Worm (Caenorhabditis elegans) whole organism, L1 larva: ENCODE data around the gene F35C5.1.

ENCODE experiments used
- C16A3.4 ChIP-seq: fragments of 150-350 bp; optimal IDR thresholded peaks from 2 replicates; lab custom pipeline; 2014; ENCODE audit warnings: missing biosample characterization, missing genetic modification characterization
- Y116A8C.19 ChIP-seq: sonication (generic microtip); optimal IDR thresholded peaks from 2 replicates; lab custom pipeline; 2016; ENCODE audit warnings: missing compliant biosample characterization, missing genetic modification characterization, borderline replicate concordance
- blmp-1 ChIP-seq: fragments of 150-350 bp; optimal IDR thresholded peaks from 2 replicates; lab custom pipeline; 2014; ENCODE audit warnings: missing biosample characterization, missing genetic modification characterization
- ceh-82 ChIP-seq, 3 experiments: fragments of 150-350 bp in 1 of 3; sonication (generic microtip) in 2 of 3; optimal IDR thresholded peaks; 2 replicates each; lab custom pipeline; 2014 to 2017; ENCODE audit warnings: missing biosample characterization in 3 of 3, missing genetic modification characterization in 3 of 3
- ceh-90 ChIP-seq: sonication (generic microtip); optimal IDR thresholded peaks from 2 replicates; lab custom pipeline; 2016; ENCODE audit warnings: missing genetic modification characterization, missing compliant biosample characterization
- dpl-1 ChIP-seq, 3 experiments: fragments of 150-350 bp in 2 of 3; sonication (generic microtip) in 1 of 3; optimal IDR thresholded peaks; 2 replicates each; lab custom pipeline; 2014 to 2017; ENCODE audit warnings: missing biosample characterization in 3 of 3, missing genetic modification characterization in 3 of 3, missing genetic modification reagents in 3 of 3
- dsc-1 ChIP-seq: sonication (generic microtip); optimal IDR thresholded peaks from 2 replicates; lab custom pipeline; 2016; ENCODE audit warnings: mild to moderate bottlenecking, missing genetic modification characterization, missing compliant biosample characterization
- efl-1 ChIP-seq, 4 experiments: fragments of 150-350 bp; optimal IDR thresholded peaks in 3 of 4; peaks in 1 of 4; 1 replicate in 1 of 4; 2 replicates in 3 of 4; lab custom pipeline; 2014; ENCODE audit warnings: missing biosample characterization in 2 of 4, missing genetic modification characterization in 2 of 4, missing genetic modification reagents in 2 of 4
- egl-27 ChIP-seq, 2 experiments: fragments of 150-350 bp in 1 of 2; sonication (generic microtip); optimal IDR thresholded peaks; 3 replicates each; lab custom pipeline; 2017 to 2018; ENCODE audit warnings: missing biosample characterization in 2 of 2, missing genetic modification characterization in 2 of 2, missing genetic modification reagents in 2 of 2
- elt-2 ChIP-seq: sonication (generic microtip); optimal IDR thresholded peaks from 2 replicates; lab custom pipeline; 2016; ENCODE audit warnings: missing genetic modification characterization, mild to moderate bottlenecking, inconsistent platforms, missing compliant biosample characterization, missing genetic modification reagents
- elt-3 ChIP-seq, 6 experiments: fragments of 150-350 bp in 1 of 6; sonication (generic microtip); optimal IDR thresholded peaks; 2 replicates each; lab custom pipeline; 2017 to 2018; ENCODE audit warnings: missing biosample characterization in 6 of 6, missing genetic modification characterization in 6 of 6, inconsistent platforms in 1 of 6
- fkh-4 ChIP-seq: sonication (generic microtip); optimal IDR thresholded peaks from 2 replicates; lab custom pipeline; 2016; ENCODE audit warnings: missing compliant biosample characterization, missing genetic modification characterization, borderline replicate concordance
- grh-1 ChIP-seq: fragments of 200-800 bp; sonication (Bioruptor generic); IDR thresholded peaks from 2 replicates; pipeline ENCODE4 v1.3.6; 2022; ENCODE audit warnings: missing genetic modification reagents, missing genetic modification characterization, missing compliant biosample characterization
- irx-1 ChIP-seq: sonication (generic microtip); optimal IDR thresholded peaks from 2 replicates; lab custom pipeline; 2016; ENCODE audit warnings: missing genetic modification characterization, missing compliant biosample characterization
- isw-1 ChIP-seq: fragments of 200-800 bp; sonication (Bioruptor generic); IDR thresholded peaks from 2 replicates; pipeline ENCODE4 v1.3.6; 2022; ENCODE audit warnings: missing genetic modification characterization, missing compliant biosample characterization
- jun-1 ChIP-seq: fragments of 150-350 bp; optimal IDR thresholded peaks from 2 replicates; lab custom pipeline; 2014; ENCODE audit warnings: missing biosample characterization, missing genetic modification reagents, missing genetic modification characterization
- lin-13 ChIP-seq: fragments of 150-350 bp; optimal IDR thresholded peaks from 2 replicates; lab custom pipeline; 2014; ENCODE audit warnings: missing biosample characterization, missing genetic modification reagents, missing genetic modification characterization
- lin-35 ChIP-seq, 2 experiments: fragments of 150-350 bp; optimal IDR thresholded peaks; 2 replicates each; lab custom pipeline; 2014; ENCODE audit warnings: missing biosample characterization in 2 of 2, missing genetic modification characterization in 2 of 2, missing genetic modification reagents in 2 of 2
- lin-39 ChIP-seq: fragments of 150-350 bp; optimal IDR thresholded peaks from 2 replicates; lab custom pipeline; 2014; ENCODE audit warnings: missing biosample characterization, missing genetic modification reagents, missing genetic modification characterization
- lsy-2 ChIP-seq, 2 experiments: fragments of 150-350 bp; optimal IDR thresholded peaks; 2 replicates each; lab custom pipeline; 2014; ENCODE audit warnings: missing biosample characterization in 2 of 2, missing genetic modification characterization in 2 of 2
- mab-9 ChIP-seq: fragments of 200-800 bp; sonication (Bioruptor generic); IDR thresholded peaks from 2 replicates; pipeline ENCODE4 v1.3.6; 2022; ENCODE audit warnings: missing genetic modification reagents, missing genetic modification characterization, missing compliant biosample characterization
- mdl-1 ChIP-seq, 2 experiments: fragments of 150-350 bp; optimal IDR thresholded peaks; 2 replicates each; lab custom pipeline; 2014 to 2017; ENCODE audit warnings: missing biosample characterization in 2 of 2, missing genetic modification characterization in 2 of 2, inconsistent platforms in 1 of 2
- mep-1 ChIP-seq: fragments of 150-350 bp; optimal IDR thresholded peaks from 2 replicates; lab custom pipeline; 2014; ENCODE audit warnings: missing biosample characterization, missing genetic modification characterization
- nhr-12 ChIP-seq: sonication (generic microtip); optimal IDR thresholded peaks from 2 replicates; lab custom pipeline; 2017; ENCODE audit warnings: missing biosample characterization, missing genetic modification characterization
- nhr-19 ChIP-seq: fragments of 200-800 bp; sonication (Bioruptor generic); conservative IDR thresholded peaks from 2 replicates; pipeline ENCODE4 v1.3.6; 2022; ENCODE audit warnings: missing genetic modification characterization, missing compliant biosample characterization
- nhr-20 ChIP-seq: sonication (generic microtip); optimal IDR thresholded peaks from 2 replicates; lab custom pipeline; 2016; ENCODE audit warnings: mild to moderate bottlenecking, missing genetic modification characterization, missing compliant biosample characterization
- nhr-237 ChIP-seq: fragments of 150-350 bp; optimal IDR thresholded peaks from 2 replicates; lab custom pipeline; 2014; ENCODE audit warnings: missing biosample characterization, missing genetic modification characterization
- nhr-47 ChIP-seq: sonication (generic microtip); optimal IDR thresholded peaks from 2 replicates; lab custom pipeline; 2016; ENCODE audit warnings: mild to moderate bottlenecking, missing genetic modification characterization, moderate library complexity, missing compliant biosample characterization
- nhr-85 ChIP-seq: sonication (generic microtip); peaks from one replicate; lab custom pipeline; 2016; ENCODE audit warnings: missing genetic modification characterization, inconsistent platforms, missing compliant biosample characterization
- nhr-90 ChIP-seq: sonication (generic microtip); optimal IDR thresholded peaks from 2 replicates; lab custom pipeline; 2016; ENCODE audit warnings: mild to moderate bottlenecking, missing genetic modification characterization, missing compliant biosample characterization; ENCODE audit not compliant: poor library complexity
- rnt-1 ChIP-seq: sonication (generic microtip); optimal IDR thresholded peaks from 2 replicates; lab custom pipeline; 2016; ENCODE audit warnings: mild to moderate bottlenecking, missing genetic modification characterization, moderate library complexity, missing compliant biosample characterization
- skn-1 ChIP-seq: fragments of 150-350 bp; optimal IDR thresholded peaks from 2 replicates; lab custom pipeline; 2014; ENCODE audit warnings: missing biosample characterization, missing genetic modification characterization
- sox-4 ChIP-seq: sonication (generic microtip); optimal IDR thresholded peaks from 2 replicates; lab custom pipeline; 2016; ENCODE audit warnings: missing genetic modification characterization, missing compliant biosample characterization
- unc-98 ChIP-seq: fragments of 200-800 bp; sonication (Bioruptor generic); IDR thresholded peaks from 2 replicates; pipeline ENCODE4 v1.3.6; 2022; ENCODE audit warnings: missing genetic modification characterization, missing compliant biosample characterization
- vab-15 ChIP-seq: sonication (generic microtip); optimal IDR thresholded peaks from 2 replicates; lab custom pipeline; 2017; ENCODE audit warnings: missing genotype, mild to moderate bottlenecking, missing genetic modification characterization, missing compliant biosample characterization
- zag-1 ChIP-seq: fragments of 150-350 bp; optimal IDR thresholded peaks from 2 replicates; lab custom pipeline; 2014; ENCODE audit warnings: missing biosample characterization, missing genetic modification characterization
- ztf-11 ChIP-seq, 2 experiments: sonication (generic microtip); optimal IDR thresholded peaks; 2 replicates each; lab custom pipeline; 2016 to 2017; ENCODE audit warnings: missing genetic modification characterization in 2 of 2, missing biosample characterization in 1 of 2, missing compliant biosample characterization in 1 of 2
- ztf-4 ChIP-seq: fragments of 150-350 bp; optimal IDR thresholded peaks from 2 replicates; lab custom pipeline; 2014; ENCODE audit warnings: missing biosample characterization, missing genetic modification characterization

The F35C5.1 gene

ce11 chrII:12914514-12915075 lies 34.0 kb downstream of the F35C5.1 start, which contains the start of gene F35C5.12 (continued):
- peak; percentile 82 for TF ChIP-seq ceh-90 (tag; lab: Kevin White, UChicago)
- peak; percentile 92 for TF ChIP-seq rnt-1 (tag; lab: Kevin White, UChicago)
- peak; percentile 68 for TF ChIP-seq irx-1 (tag; lab: Kevin White, UChicago)
- TF ChIP-seq vab-15 (tag; lab: Kevin White, UChicago), result no peak
- peak; percentile 23; the same call in 1 of the 2 replicates for TF ChIP-seq unc-98
- peak; percentile 74 for TF ChIP-seq fkh-4 (tag; lab: Kevin White, UChicago)
- peak; percentile 18 for TF ChIP-seq C16A3.4
- TF ChIP-seq Y116A8C.19, result no peak
- TF ChIP-seq mab-9 (GFP tag; lab: Robert Waterston, UW), result 0 out of 2 replicates have a peak, but pooled peaks have one; percentile 18
- peak in 1 of 6 experiments; percentile 14 for TF ChIP-seq elt-3 (tag; optimal IDR thresholded peaks at IDR 0.05; lab: Kevin White, UChicago)
- peak; percentile 78 for TF ChIP-seq nhr-90 (tag; lab: Kevin White, UChicago)
- no peak for TF ChIP-seq zag-1
- TF ChIP-seq lin-13 (GFP tag; lab: Kevin White, UChicago), result peak; percentile 8
- TF ChIP-seq ztf-4, result no peak
- peak; percentile 42 for TF ChIP-seq sox-4 (tag; lab: Kevin White, UChicago)
- TF ChIP-seq lin-39, result no peak
- peak; percentile 58 for TF ChIP-seq nhr-20 (tag; lab: Kevin White, UChicago)
- TF ChIP-seq dsc-1 (tag; lab: Kevin White, UChicago), result peak; percentile 82
- peak; percentile 22 for TF ChIP-seq blmp-1 (tag; lab: Kevin White, UChicago)
- peak; percentile 68 for TF ChIP-seq nhr-19 (GFP tag; lab: Robert Waterston, UW)
- peak; percentile 34; the same call in 1 of the 2 replicates for TF ChIP-seq grh-1 (GFP tag; lab: Robert Waterston, UW)
- peak in 1 of 2 experiments; percentile 74 for TF ChIP-seq ztf-11 (tag; optimal IDR thresholded peaks at IDR 0.05; lab: Kevin White, UChicago)
- TF ChIP-seq ceh-82 (tag; optimal IDR thresholded peaks at IDR 0.05; lab: Kevin White, UChicago), result peak in 1 of 3 experiments; percentile 29
- no peak for TF ChIP-seq jun-1 (tag; lab: Kevin White, UChicago)

- peak in 1 of 2 experiments; percentile 94 for TF ChIP-seq lsy-2 (tag; optimal IDR thresholded peaks at IDR 0.05; lab: Kevin White, UChicago)
- TF ChIP-seq rnt-1 (tag; lab: Kevin White, UChicago), result peak; percentile 10
- TF ChIP-seq dpl-1 (GFP tag; optimal IDR thresholded peaks at IDR 0.05; lab: Kevin White, UChicago), result peak; percentile 23 to 70 (median 41)
- TF ChIP-seq ztf-11 (tag; optimal IDR thresholded peaks at IDR 0.05; lab: Kevin White, UChicago), result no peak
- peak; percentile 56 to 58 for TF ChIP-seq efl-1 (optimal IDR thresholded peaks at IDR 0.05; lab: Kevin White, UChicago)
- TF ChIP-seq efl-1 (GFP tag; optimal IDR thresholded peaks at IDR 0.05 in 1 of 2; lab: Kevin White, UChicago), result peak; percentile 71 to 91
- TF ChIP-seq mep-1 (tag; lab: Kevin White, UChicago), result peak; percentile 8
- peak; percentile 35 for TF ChIP-seq skn-1 (tag; lab: Kevin White, UChicago)
- no peak for TF ChIP-seq ztf-4
- TF ChIP-seq isw-1 (GFP tag; lab: Robert Waterston, UW), result 0 out of 2 replicates have a peak, but pooled peaks have one; percentile 3
- TF ChIP-seq lin-13 (GFP tag; lab: Kevin White, UChicago), result peak; percentile 14
- no peak for TF ChIP-seq egl-27 (tag; optimal IDR thresholded peaks at IDR 0.05; lab: Kevin White, UChicago)
- TF ChIP-seq nhr-47 (tag; lab: Kevin White, UChicago), result no peak
- TF ChIP-seq nhr-12 (tag; lab: Kevin White, UChicago), result no peak
- peak; percentile 68 for TF ChIP-seq nhr-85 (tag; lab: Kevin White, UChicago)
- no peak for TF ChIP-seq nhr-237 (tag; lab: Kevin White, UChicago)
- TF ChIP-seq mdl-1 (tag; optimal IDR thresholded peaks at IDR 0.05; lab: Kevin White, UChicago), result no peak
- TF ChIP-seq elt-2 (tag; lab: Kevin White, UChicago), result no peak
- peak; percentile 26 to 54 for TF ChIP-seq lin-35 (GFP tag; optimal IDR thresholded peaks at IDR 0.05; lab: Kevin White, UChicago)
- TF ChIP-seq, all 84 proteins: peak for 10
These were observed 38.5 kb downstream of the F35C5.1 start, which contains the start of the genes F58G1.2 and wago-4 for ce11 chrII:12918960-12919553. F58G1.2 (minus strand) TSS chrII:12919010. wago-4 (plus strand) TSS chrII:12919551.
